Worm (Caenorhabditis elegans) whole organism, L4 larva: ENCODE data around the gene ife-4.

Source experiments
- F10B5.3 ChIP-seq: sonication (generic microtip); optimal IDR thresholded peaks from 2 replicates; lab custom pipeline; 2016; ENCODE audit warnings: mild to moderate bottlenecking, missing genetic modification characterization, missing compliant biosample characterization
- F37D6.2 ChIP-seq: sonication (generic microtip); optimal IDR thresholded peaks from 2 replicates; lab custom pipeline; 2016; ENCODE audit warnings: mild to moderate bottlenecking, missing genetic modification characterization, missing compliant biosample characterization
- F44E2.7 ChIP-seq: fragments of 200-800 bp; sonication (Bioruptor generic); IDR thresholded peaks from 2 replicates; pipeline ENCODE4 v2.1.2; 2022; ENCODE audit warnings: missing genetic modification characterization, missing compliant biosample characterization
- Y105C5A.15 ChIP-seq: fragments of 200-800 bp; sonication (Bioruptor generic); IDR thresholded peaks from 2 replicates; pipeline ENCODE4 v1.3.6; 2022; ENCODE audit warnings: missing genetic modification characterization, missing compliant biosample characterization
- aha-1 ChIP-seq: fragments of 150-350 bp; peaks from one replicate; lab custom pipeline; 2014; ENCODE audit warnings: missing biosample characterization, missing genetic modification characterization
- ama-1 ChIP-seq: fragments of 150-350 bp; optimal IDR thresholded peaks from 2 replicates; lab custom pipeline; 2014; ENCODE audit warnings: inconsistent platforms, mixed read lengths
- arid-1 ChIP-seq: fragments of 200-800 bp; sonication (Bioruptor generic); conservative IDR thresholded peaks from 2 replicates; pipeline ENCODE4 v1.3.6; 2022; ENCODE audit warnings: missing genetic modification reagents, missing genetic modification characterization, missing compliant biosample characterization
- attf-4 ChIP-seq: sonication (generic microtip); optimal IDR thresholded peaks from 3 replicates; lab custom pipeline; 2017; ENCODE audit warnings: missing biosample characterization, missing genetic modification characterization
- ceh-20 ChIP-seq: fragments of 200-800 bp; sonication (Bioruptor generic); IDR thresholded peaks from 2 replicates; pipeline ENCODE4 v1.3.6; 2022; ENCODE audit warnings: missing genetic modification reagents, missing genetic modification characterization, missing compliant biosample characterization
- ceh-32 ChIP-seq: sonication (generic microtip); optimal IDR thresholded peaks from 2 replicates; lab custom pipeline; 2016; ENCODE audit warnings: mild to moderate bottlenecking, missing genetic modification characterization, missing compliant biosample characterization; ENCODE audit not compliant: poor library complexity
- ceh-62 ChIP-seq: sonication (generic microtip); optimal IDR thresholded peaks from 2 replicates; lab custom pipeline; 2017; ENCODE audit warnings: missing biosample characterization, missing genetic modification characterization
- ceh-82 ChIP-seq: sonication (generic microtip); optimal IDR thresholded peaks from 2 replicates; lab custom pipeline; 2017; ENCODE audit warnings: missing biosample characterization, missing genetic modification characterization
- ces-1 ChIP-seq: fragments of 150-350 bp; sonication (generic microtip); optimal IDR thresholded peaks from 4 replicates; lab custom pipeline; 2014; ENCODE audit warnings: missing biosample characterization, missing genetic modification reagents, missing genetic modification characterization
- daf-12 ChIP-seq: fragments of 150-350 bp; optimal IDR thresholded peaks from 2 replicates; lab custom pipeline; 2014; ENCODE audit warnings: missing biosample characterization, missing genetic modification reagents, missing genetic modification characterization
- daf-16 ChIP-seq, 3 experiments: sonication (generic microtip); optimal IDR thresholded peaks; 2 replicates each; lab custom pipeline; 2016 to 2017; ENCODE audit warnings: missing genetic modification characterization in 3 of 3, missing genetic modification reagents in 3 of 3, mild to moderate bottlenecking in 2 of 3, missing compliant biosample characterization in 2 of 3, missing biosample characterization in 1 of 3, moderate library complexity in 1 of 3
- dmd-8 ChIP-seq: fragments of 200-800 bp; sonication (Bioruptor generic); IDR thresholded peaks from 2 replicates; pipeline ENCODE4 v1.3.6; 2022; ENCODE audit warnings: missing genetic modification characterization, missing compliant biosample characterization
- egl-27 ChIP-seq: sonication (generic microtip); optimal IDR thresholded peaks from 3 replicates; lab custom pipeline; 2017; ENCODE audit warnings: missing biosample characterization, missing genetic modification reagents, missing genetic modification characterization
- fkh-10 ChIP-seq: fragments of 150-350 bp; optimal IDR thresholded peaks from 2 replicates; lab custom pipeline; 2014; ENCODE audit warnings: missing biosample characterization, missing genetic modification reagents, missing genetic modification characterization
- fos-1 ChIP-seq: fragments of 150-350 bp; optimal IDR thresholded peaks from 2 replicates; lab custom pipeline; 2014; ENCODE audit warnings: missing biosample characterization, missing genetic modification characterization
- gei-8 ChIP-seq: fragments of 200-800 bp; sonication (Bioruptor generic); optimal IDR thresholded peaks from 2 replicates; lab custom pipeline; 2018; ENCODE audit warnings: mild to moderate bottlenecking, missing genetic modification characterization, missing compliant biosample characterization
- hif-1 ChIP-seq, 2 experiments: sonication (generic microtip); optimal IDR thresholded peaks; 2 replicates each; lab custom pipeline; 2016 to 2017; ENCODE audit warnings: missing compliant biosample characterization in 2 of 2, missing genetic modification characterization in 2 of 2, missing genetic modification reagents in 2 of 2, missing genotype in 2 of 2, mild to moderate bottlenecking in 1 of 2
- hlh-30 ChIP-seq: sonication (generic microtip); optimal IDR thresholded peaks from 2 replicates; lab custom pipeline; 2017; ENCODE audit warnings: antibody characterized with exemption, mild to moderate bottlenecking, missing genetic modification characterization, missing compliant biosample characterization; ENCODE audit not compliant: insufficient read depth
- hmg-1.1 ChIP-seq: fragments of 200-800 bp; sonication (Bioruptor generic); IDR thresholded peaks from 2 replicates; pipeline ENCODE4 v1.3.6; 2022; ENCODE audit warnings: missing genetic modification reagents, missing genetic modification characterization, missing compliant biosample characterization
- lin-1 ChIP-seq: fragments of 200-800 bp; sonication (Bioruptor generic); IDR thresholded peaks from 2 replicates; pipeline ENCODE4 v1.3.6; 2022; ENCODE audit warnings: missing genetic modification reagents, missing genetic modification characterization, missing compliant biosample characterization
- lin-29 ChIP-seq: fragments of 200-800 bp; sonication (Bioruptor generic); IDR thresholded peaks from 2 replicates; pipeline ENCODE4 v1.3.6; 2022; ENCODE audit warnings: missing genetic modification reagents, missing genetic modification characterization, missing compliant biosample characterization
- lsy-2 ChIP-seq, 2 experiments: fragments of 150-350 bp in 1 of 2; sonication (generic microtip) in 1 of 2; optimal IDR thresholded peaks; 2 replicates each; lab custom pipeline; 2014 to 2017; ENCODE audit warnings: missing biosample characterization in 2 of 2, missing genetic modification characterization in 2 of 2
- mep-1 ChIP-seq: fragments of 150-350 bp; sonication (generic microtip); optimal IDR thresholded peaks from 3 replicates; lab custom pipeline; 2014; ENCODE audit warnings: missing biosample characterization, missing genetic modification characterization
- mes-2 ChIP-seq: sonication (generic microtip); optimal IDR thresholded peaks from 2 replicates; lab custom pipeline; 2016; ENCODE audit warnings: missing genotype, mild to moderate bottlenecking, missing genetic modification characterization, missing compliant biosample characterization; ENCODE audit not compliant: poor library complexity, severe bottlenecking
- nhr-102 ChIP-seq: sonication (generic microtip); optimal IDR thresholded peaks from 2 replicates; lab custom pipeline; 2016; ENCODE audit warnings: mild to moderate bottlenecking, missing genetic modification characterization, moderate library complexity, missing compliant biosample characterization
- nhr-11 ChIP-seq: fragments of 150-350 bp; optimal IDR thresholded peaks from 2 replicates; lab custom pipeline; 2014; ENCODE audit warnings: missing biosample characterization, missing genetic modification characterization
- nhr-41 ChIP-seq: fragments of 200-800 bp; sonication (Bioruptor generic); IDR thresholded peaks from 2 replicates; pipeline ENCODE4 v1.3.6; 2022; ENCODE audit warnings: missing genetic modification reagents, missing genetic modification characterization, missing compliant biosample characterization
- nhr-42 ChIP-seq: fragments of 200-800 bp; sonication (Bioruptor generic); IDR thresholded peaks from 2 replicates; pipeline ENCODE4 v1.3.6; 2022; ENCODE audit warnings: missing genetic modification characterization, missing compliant biosample characterization
- nhr-48 ChIP-seq: sonication (generic microtip); optimal IDR thresholded peaks from 2 replicates; lab custom pipeline; 2016; ENCODE audit warnings: mild to moderate bottlenecking, missing genetic modification characterization, missing compliant biosample characterization
- nhr-6 ChIP-seq: fragments of 150-350 bp; optimal IDR thresholded peaks from 2 replicates; lab custom pipeline; 2014; ENCODE audit warnings: missing biosample characterization, missing genetic modification characterization
- nhr-77 ChIP-seq: fragments of 150-350 bp; optimal IDR thresholded peaks from 2 replicates; lab custom pipeline; 2014; ENCODE audit warnings: missing biosample characterization, missing genetic modification characterization
- php-3 ChIP-seq: fragments of 200-800 bp; sonication (Bioruptor generic); IDR thresholded peaks from 2 replicates; pipeline ENCODE4 v1.3.6; 2022; ENCODE audit warnings: missing genetic modification reagents, missing genetic modification characterization, missing compliant biosample characterization
- rbr-2 ChIP-seq: sonication (generic microtip); optimal IDR thresholded peaks from 2 replicates; lab custom pipeline; 2016; ENCODE audit warnings: missing genotype, missing genetic modification characterization, missing compliant biosample characterization
- sdz-12 ChIP-seq: fragments of 200-800 bp; sonication (Bioruptor generic); optimal IDR thresholded peaks from 2 replicates; lab custom pipeline; 2018; ENCODE audit warnings: mild to moderate bottlenecking, missing genetic modification characterization, missing compliant biosample characterization
- set-16 ChIP-seq: fragments of 200-800 bp; sonication (Bioruptor generic); IDR thresholded peaks from 2 replicates; pipeline ENCODE4 v1.3.6; 2022; ENCODE audit warnings: missing genetic modification reagents, missing genetic modification characterization, missing compliant biosample characterization
- vab-7 ChIP-seq: fragments of 200-800 bp; sonication (Bioruptor generic); IDR thresholded peaks from 2 replicates; pipeline ENCODE4 v1.3.6; 2022; ENCODE audit warnings: missing genetic modification reagents, missing genetic modification characterization, missing compliant biosample characterization
- zip-11 ChIP-seq: fragments of 200-800 bp; sonication (Bioruptor generic); IDR thresholded peaks from 2 replicates; pipeline ENCODE4 v1.3.6; 2022; ENCODE audit warnings: missing genetic modification characterization, missing compliant biosample characterization

ife-4 gene

DNA sequence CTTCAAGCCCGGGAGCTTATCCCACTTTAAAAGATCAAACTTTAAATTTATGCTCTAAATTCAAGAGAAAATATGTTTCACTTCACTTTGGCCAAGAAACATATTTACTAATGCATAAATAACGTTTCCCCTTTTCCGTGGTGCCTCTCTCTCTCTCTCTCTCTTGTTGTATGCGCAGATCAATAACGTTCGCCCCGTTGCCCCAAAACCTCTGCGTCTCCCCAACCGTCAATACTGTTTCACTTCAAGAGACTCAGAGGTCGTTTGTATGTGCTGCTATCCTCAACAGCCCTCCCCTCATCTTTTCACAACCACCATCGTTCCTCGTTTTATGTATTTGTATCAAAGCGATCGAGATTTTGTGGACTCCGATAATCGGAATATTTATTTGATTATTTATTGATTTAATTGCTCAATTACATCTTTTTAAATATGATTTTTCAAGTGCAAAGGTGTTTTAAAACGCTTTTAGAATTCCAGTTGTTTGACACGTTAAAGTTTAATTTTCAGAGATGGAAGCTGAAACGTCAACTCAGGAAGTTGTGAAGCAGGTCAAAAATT, at the start of gene ife-4:
Gene ife-4 (plus strand): TSS at position 511 of the 561 bp plus-strand sequence.
- TF ChIP-seq sdz-12 (GFP tag; lab: Kevin White, UChicago) (no peak), F44E2.7 (no peak), lsy-2 (tag; optimal IDR thresholded peaks at IDR 0.05; lab: Kevin White, UChicago) (peak in 1 of 2 experiments; percentile 49), F37D6.2 (tag; lab: Kevin White, UChicago) (peak; percentile 1), hmg-1.1 (GFP tag; lab: Robert Waterston, UW) (peak; percentile 75), nhr-41 (GFP tag; lab: Robert Waterston, UW) (no peak), mep-1 (tag; lab: Kevin White, UChicago) (peak; percentile 74), rbr-2 (peak; percentile 46), gei-8 (GFP tag; lab: Kevin White, UChicago) (no peak), hif-1 (tag; optimal IDR thresholded peaks at IDR 0.05; lab: Kevin White, UChicago) (peak in 1 of 2 experiments; percentile 13), ces-1 (no peak), nhr-6 (peak; percentile 72), hlh-30 (tag; lab: Kevin White, UChicago) (peak; percentile 25), attf-4 (tag; lab: Kevin White, UChicago) (no peak), mes-2 (tag; lab: Kevin White, UChicago) (peak; percentile 71)

- TF ChIP-seq set-16 (GFP tag; lab: Robert Waterston, UW) = peak; percentile 86
- peak; percentile 46 for TF ChIP-seq fkh-10 (GFP tag; lab: Kevin White, UChicago)
- no peak for TF ChIP-seq hif-1 (tag; optimal IDR thresholded peaks at IDR 0.05; lab: Kevin White, UChicago)
- peak; percentile 80 for TF ChIP-seq aha-1 (tag; lab: Kevin White, UChicago)
Measured at ce11 chrX:1057821-1058377, 46.1 kb upstream of the ife-4 start.

ce11 chrX:1060705-1061104, 43.3 kb upstream of the ife-4 start:
- TF ChIP-seq attf-4 (tag; lab: Kevin White, UChicago) = no peak
- TF ChIP-seq php-3 (GFP tag; lab: Robert Waterston, UW) = no peak
- TF ChIP-seq gei-8 (GFP tag; lab: Kevin White, UChicago) = no peak
- TF ChIP-seq F37D6.2 (tag; lab: Kevin White, UChicago) = no peak
- no peak for TF ChIP-seq ama-1 (lab: Kevin White, UChicago)
- TF ChIP-seq zip-11 (GFP tag; lab: Robert Waterston, UW) = no peak
- no peak for TF ChIP-seq ceh-82 (tag; lab: Kevin White, UChicago)
- TF ChIP-seq fkh-10 (GFP tag; lab: Kevin White, UChicago) = no peak
- TF ChIP-seq arid-1 (GFP tag; lab: Robert Waterston, UW) = no peak
- TF ChIP-seq hlh-30 (tag; lab: Kevin White, UChicago) = no peak
- no peak for TF ChIP-seq nhr-102

ce11 chrX:1062403-1063073, 41.5 kb upstream of the ife-4 start, which contains the start of gene unc-1:
Gene unc-1 (minus strand): TSS chrX:1062453.
- TF ChIP-seq mep-1 (tag; lab: Kevin White, UChicago) = peak; percentile 41
- TF ChIP-seq Y105C5A.15 (GFP tag; lab: Robert Waterston, UW) = no peak
- no peak for TF ChIP-seq mes-2 (tag; lab: Kevin White, UChicago)
- TF ChIP-seq lin-1 (GFP tag; lab: Robert Waterston, UW) = no peak
- no peak for TF ChIP-seq daf-16 (GFP tag; optimal IDR thresholded peaks at IDR 0.05; lab: Kevin White, UChicago)
- TF ChIP-seq daf-16 (tag; optimal IDR thresholded peaks at IDR 0.05; lab: Kevin White, UChicago) = no peak
- no peak for TF ChIP-seq ceh-20 (GFP tag; lab: Robert Waterston, UW)
- no peak for TF ChIP-seq ceh-82 (tag; lab: Kevin White, UChicago)
- TF ChIP-seq nhr-41 (GFP tag; lab: Robert Waterston, UW) = no peak
- TF ChIP-seq egl-27 (tag; lab: Kevin White, UChicago) = no peak
- no peak for TF ChIP-seq nhr-77 (tag; lab: Kevin White, UChicago)
- no peak for TF ChIP-seq vab-7
- no peak for TF ChIP-seq dmd-8
- no peak for TF ChIP-seq fos-1 (tag; lab: Kevin White, UChicago)
- no peak; the same call in 1 of the 2 replicates for TF ChIP-seq set-16 (GFP tag; lab: Robert Waterston, UW)
- TF ChIP-seq nhr-11 (tag; lab: Kevin White, UChicago) = no peak
- no peak for TF ChIP-seq daf-12 (tag; lab: Kevin White, UChicago)
- no peak for TF ChIP-seq ceh-32 (tag; lab: Kevin White, UChicago)
- TF ChIP-seq nhr-48 (tag; lab: Kevin White, UChicago) = no peak
- no peak for TF ChIP-seq lin-29 (GFP tag; lab: Robert Waterston, UW)
- no peak for TF ChIP-seq F10B5.3 (tag; lab: Kevin White, UChicago)
- no peak for TF ChIP-seq nhr-42 (GFP tag; lab: Robert Waterston, UW)
- TF ChIP-seq ceh-62 (tag; lab: Kevin White, UChicago) = no peak
